Worm (Caenorhabditis elegans) whole organism, late embryonic: ENCODE measurements around the gene sta-2.
A peak's percentile ranks its signal among the peaks of the same experiment; 100 is the strongest.

Source experiments
- C38D4.7 ChIP-seq: fragments of 200-800 bp; sonication (Bioruptor generic); optimal IDR thresholded peaks from 2 replicates; lab custom pipeline; 2018; ENCODE audit warnings: mild to moderate bottlenecking, missing genetic modification characterization, moderate library complexity, missing compliant biosample characterization
- ama-1 ChIP-seq: fragments of 150-350 bp; optimal IDR thresholded peaks from 2 replicates; lab custom pipeline; 2014
- ceh-14 ChIP-seq: sonication (generic microtip); optimal IDR thresholded peaks from 2 replicates; lab custom pipeline; 2016; ENCODE audit warnings: missing genotype, missing genetic modification characterization, missing compliant biosample characterization
- ceh-18 ChIP-seq: sonication (generic microtip); optimal IDR thresholded peaks from 2 replicates; lab custom pipeline; 2016; ENCODE audit warnings: missing genetic modification characterization, missing compliant biosample characterization
- ceh-19 ChIP-seq: fragments of 200-800 bp; sonication (Bioruptor generic); optimal IDR thresholded peaks from 2 replicates; lab custom pipeline; 2018; ENCODE audit warnings: mild to moderate bottlenecking, missing genetic modification characterization, missing compliant biosample characterization
- ceh-24 ChIP-seq: sonication (generic microtip); optimal IDR thresholded peaks from 2 replicates; lab custom pipeline; 2016; ENCODE audit warnings: mild to moderate bottlenecking, missing genetic modification characterization, missing compliant biosample characterization
- ceh-31 ChIP-seq: sonication (generic microtip); optimal IDR thresholded peaks from 2 replicates; lab custom pipeline; 2016; ENCODE audit warnings: missing genetic modification characterization, missing compliant biosample characterization
- ceh-48 ChIP-seq: sonication (generic microtip); optimal IDR thresholded peaks from 2 replicates; lab custom pipeline; 2016; ENCODE audit warnings: missing genetic modification characterization, inconsistent platforms, missing compliant biosample characterization
- ceh-6 ChIP-seq: fragments of 200-800 bp; sonication (Bioruptor generic); optimal IDR thresholded peaks from 2 replicates; lab custom pipeline; 2018; ENCODE audit warnings: mild to moderate bottlenecking, missing genetic modification characterization, missing compliant biosample characterization
- elt-2 ChIP-seq: sonication (generic microtip); optimal IDR thresholded peaks from 2 replicates; lab custom pipeline; 2016; ENCODE audit warnings: missing genetic modification reagents, missing genetic modification characterization, missing compliant biosample characterization
- ets-4 ChIP-seq: sonication (generic microtip); optimal IDR thresholded peaks from 2 replicates; lab custom pipeline; 2016; ENCODE audit warnings: missing genetic modification characterization, missing compliant biosample characterization
- eyg-1 ChIP-seq: sonication (generic microtip); optimal IDR thresholded peaks from 2 replicates; lab custom pipeline; 2016; ENCODE audit warnings: missing genotype, missing genetic modification characterization, missing compliant biosample characterization
- fkh-10 ChIP-seq: fragments of 150-350 bp; optimal IDR thresholded peaks from 2 replicates; lab custom pipeline; 2014; ENCODE audit warnings: missing biosample characterization, missing genetic modification reagents, missing genetic modification characterization
- gmeb-2 ChIP-seq: sonication (generic microtip); optimal IDR thresholded peaks from 2 replicates; lab custom pipeline; 2016; ENCODE audit warnings: missing genetic modification characterization, inconsistent platforms, missing compliant biosample characterization
- hlh-30 ChIP-seq: sonication (generic microtip); optimal IDR thresholded peaks from 2 replicates; lab custom pipeline; 2017; ENCODE audit warnings: antibody characterized with exemption, missing genetic modification characterization, missing compliant biosample characterization; ENCODE audit not compliant: insufficient read depth
- hlh-6 ChIP-seq: sonication (generic microtip); optimal IDR thresholded peaks from 2 replicates; lab custom pipeline; 2016; ENCODE audit warnings: missing genotype, missing genetic modification characterization, missing compliant biosample characterization
- lin-11 ChIP-seq: fragments of 200-800 bp; sonication (Bioruptor generic); optimal IDR thresholded peaks from 2 replicates; lab custom pipeline; 2018; ENCODE audit warnings: mild to moderate bottlenecking, missing genetic modification characterization, missing compliant biosample characterization
- mec-3 ChIP-seq: sonication (generic microtip); optimal IDR thresholded peaks from 2 replicates; lab custom pipeline; 2016; ENCODE audit warnings: borderline replicate concordance, missing genetic modification characterization, missing compliant biosample characterization
- nfya-1 ChIP-seq: sonication (generic microtip); optimal IDR thresholded peaks from 2 replicates; lab custom pipeline; 2017; ENCODE audit warnings: missing genetic modification characterization, mild to moderate bottlenecking, missing compliant biosample characterization, antibody characterized with exemption, moderate library complexity
- nhr-11 ChIP-seq: fragments of 150-350 bp; optimal IDR thresholded peaks from 2 replicates; lab custom pipeline; 2014; ENCODE audit warnings: missing biosample characterization, missing genetic modification characterization
- nhr-232 ChIP-seq: sonication (generic microtip); optimal IDR thresholded peaks from 2 replicates; lab custom pipeline; 2016; ENCODE audit warnings: missing genetic modification characterization, missing compliant biosample characterization
- npax-4 ChIP-seq: sonication (generic microtip); optimal IDR thresholded peaks from 2 replicates; lab custom pipeline; 2016; ENCODE audit warnings: missing genetic modification characterization, missing compliant biosample characterization
- odd-2 ChIP-seq: sonication (generic microtip); optimal IDR thresholded peaks from 2 replicates; lab custom pipeline; 2017; ENCODE audit warnings: antibody characterized with exemption, mild to moderate bottlenecking, missing genetic modification characterization, missing compliant biosample characterization
- pat-9 ChIP-seq: fragments of 200-800 bp; sonication (Bioruptor generic); optimal IDR thresholded peaks from 2 replicates; lab custom pipeline; 2018; ENCODE audit warnings: mild to moderate bottlenecking, missing genetic modification characterization, moderate library complexity, missing compliant biosample characterization
- pax-1 ChIP-seq: fragments of 150-350 bp; optimal IDR thresholded peaks from 2 replicates; lab custom pipeline; 2014; ENCODE audit warnings: missing biosample characterization, missing genetic modification characterization
- pha-4 ChIP-seq: fragments of 150-350 bp; optimal IDR thresholded peaks from 2 replicates; lab custom pipeline; 2018; ENCODE audit warnings: missing biosample characterization, missing genetic modification reagents, missing genetic modification characterization
- pqm-1 ChIP-seq: sonication (generic microtip); optimal IDR thresholded peaks from 2 replicates; lab custom pipeline; 2016; ENCODE audit warnings: missing genetic modification characterization, missing compliant biosample characterization
- ref-2 ChIP-seq: sonication (generic microtip); optimal IDR thresholded peaks from 2 replicates; lab custom pipeline; 2016; ENCODE audit warnings: missing genetic modification characterization, missing compliant biosample characterization
- rnt-1 ChIP-seq: sonication (generic microtip); optimal IDR thresholded peaks from 2 replicates; lab custom pipeline; 2016; ENCODE audit warnings: missing genetic modification characterization, missing compliant biosample characterization
- sox-4 ChIP-seq: sonication (generic microtip); optimal IDR thresholded peaks from 2 replicates; lab custom pipeline; 2017; ENCODE audit warnings: mild to moderate bottlenecking, missing genetic modification characterization, inconsistent platforms, missing compliant biosample characterization
- tbx-2 ChIP-seq: sonication (generic microtip); optimal IDR thresholded peaks from 2 replicates; lab custom pipeline; 2016; ENCODE audit warnings: missing genetic modification characterization, missing compliant biosample characterization
- tbx-7 ChIP-seq: sonication (generic microtip); optimal IDR thresholded peaks from 2 replicates; lab custom pipeline; 2016; ENCODE audit warnings: missing genotype, missing genetic modification characterization, missing compliant biosample characterization
- unc-42 ChIP-seq: sonication (generic microtip); optimal IDR thresholded peaks from 2 replicates; lab custom pipeline; 2016; ENCODE audit warnings: missing genotype, missing genetic modification characterization, missing compliant biosample characterization
- unc-55 ChIP-seq: sonication (generic microtip); optimal IDR thresholded peaks from 2 replicates; lab custom pipeline; 2017; ENCODE audit warnings: missing biosample characterization, missing genetic modification reagents, missing genetic modification characterization
- zip-5 ChIP-seq: sonication (generic microtip); optimal IDR thresholded peaks from 2 replicates; lab custom pipeline; 2016; ENCODE audit warnings: missing genetic modification characterization, missing compliant biosample characterization

The sta-2 gene

ce11 chrV:9703549-9703948 is 37.5 kb upstream of the sta-2 start:
- TF ChIP-seq lin-11 (tag; lab: Kevin White, UChicago) (no peak), sox-4 (tag; lab: Kevin White, UChicago) (no peak), fkh-10 (GFP tag; lab: Kevin White, UChicago) (no peak), nhr-232 (tag; lab: Kevin White, UChicago) (no peak), ceh-6 (no peak)

- TF ChIP-seq ceh-18 (tag; lab: Kevin White, UChicago), result no peak
- TF ChIP-seq ceh-48 (tag; lab: Kevin White, UChicago), result peak; percentile 76
- TF ChIP-seq tbx-2, result no peak
- peak; percentile 43 for TF ChIP-seq nfya-1 (tag; lab: Kevin White, UChicago)
- no peak for TF ChIP-seq nhr-232 (tag; lab: Kevin White, UChicago)
- TF ChIP-seq pat-9 (tag; lab: Kevin White, UChicago), result no peak
- peak; percentile 36 for TF ChIP-seq unc-55
- TF ChIP-seq tbx-7 (tag; lab: Kevin White, UChicago), result no peak
- peak; percentile 65 for TF ChIP-seq ceh-31 (tag; lab: Kevin White, UChicago)
- TF ChIP-seq pax-1 (tag; lab: Kevin White, UChicago), result no peak
- TF ChIP-seq rnt-1 (tag; lab: Kevin White, UChicago), result no peak
- TF ChIP-seq ceh-19 (GFP tag; lab: Kevin White, UChicago), result peak; percentile 23
- TF ChIP-seq pha-4 (tag; lab: Kevin White, UChicago), result no peak
- no peak for TF ChIP-seq unc-42
- TF ChIP-seq nhr-11 (tag; lab: Kevin White, UChicago), result no peak
Observed at ce11 chrV:9704399-9704798, 36.6 kb upstream of the sta-2 start.

DNA sequence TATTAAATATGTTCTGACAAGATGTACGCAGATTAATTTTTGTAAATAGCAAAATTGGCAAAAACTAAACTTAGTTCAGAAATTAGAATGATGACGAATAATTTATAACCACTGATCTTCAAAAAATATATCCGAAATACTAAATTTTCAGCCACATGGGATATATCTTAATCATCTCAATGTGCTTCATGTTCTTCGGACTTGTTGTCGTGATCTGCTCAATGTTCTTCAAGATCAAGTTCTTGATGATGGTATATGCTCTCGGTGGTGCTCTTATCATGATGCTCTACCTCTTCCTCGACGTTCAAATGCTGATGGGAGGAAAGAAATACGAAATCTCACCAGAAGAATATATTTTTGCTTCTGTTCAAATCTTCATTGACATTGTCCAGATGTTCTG is 34.4 kb upstream of the sta-2 start:
- TF ChIP-seq nhr-11 (tag; lab: Kevin White, UChicago) (no peak), mec-3 (tag; lab: Kevin White, UChicago) (no peak), hlh-6 (tag; lab: Kevin White, UChicago) (no peak), C38D4.7 (GFP tag; lab: Kevin White, UChicago) (no peak)

DNA sequence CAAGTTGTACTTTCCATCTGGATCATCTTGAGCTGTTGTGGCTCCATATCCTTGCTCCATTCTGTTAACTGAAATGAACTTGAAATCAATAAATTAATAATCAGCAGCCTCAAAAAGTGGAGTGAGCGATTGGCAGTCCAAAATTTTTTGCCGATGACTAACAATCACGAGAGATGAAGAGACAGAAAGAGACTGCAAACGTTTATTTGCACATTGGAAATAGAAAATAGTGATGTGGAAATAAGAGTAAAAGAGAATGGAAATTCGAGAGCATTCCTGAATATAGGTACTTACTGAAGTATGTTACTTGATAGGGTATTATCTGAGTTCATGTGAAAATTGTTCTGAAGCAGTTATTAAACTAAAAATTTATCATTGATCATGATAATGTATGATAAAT is 31.3 kb upstream of the sta-2 start, which contains the start of gene tag-120:
TSS of gene tag-120 (minus strand) at position 68 of the 400 bp plus-strand sequence.
- TF ChIP-seq lin-11 (tag; lab: Kevin White, UChicago), result no peak
- no peak for TF ChIP-seq gmeb-2 (tag; lab: Kevin White, UChicago)
- TF ChIP-seq C38D4.7 (GFP tag; lab: Kevin White, UChicago), result no peak
- TF ChIP-seq odd-2 (tag; lab: Kevin White, UChicago), result no peak
- no peak for TF ChIP-seq ama-1
- no peak for TF ChIP-seq pax-1 (tag; lab: Kevin White, UChicago)
- TF ChIP-seq nhr-11 (tag; lab: Kevin White, UChicago), result no peak
- TF ChIP-seq ceh-24 (tag; lab: Kevin White, UChicago), result no peak
- no peak for TF ChIP-seq eyg-1 (tag; lab: Kevin White, UChicago)
- TF ChIP-seq zip-5 (tag; lab: Kevin White, UChicago), result no peak
- TF ChIP-seq pha-4 (tag; lab: Kevin White, UChicago), result no peak
- no peak for TF ChIP-seq pqm-1
- TF ChIP-seq hlh-30 (tag; lab: Kevin White, UChicago), result no peak
- no peak for TF ChIP-seq hlh-6 (tag; lab: Kevin White, UChicago)
- TF ChIP-seq pat-9 (tag; lab: Kevin White, UChicago), result no peak
- no peak for TF ChIP-seq ref-2 (tag; lab: Kevin White, UChicago)
- TF ChIP-seq ets-4 (tag; lab: Kevin White, UChicago), result no peak
- no peak for TF ChIP-seq nfya-1 (tag; lab: Kevin White, UChicago)
- no peak for TF ChIP-seq npax-4 (tag; lab: Kevin White, UChicago)

DNA sequence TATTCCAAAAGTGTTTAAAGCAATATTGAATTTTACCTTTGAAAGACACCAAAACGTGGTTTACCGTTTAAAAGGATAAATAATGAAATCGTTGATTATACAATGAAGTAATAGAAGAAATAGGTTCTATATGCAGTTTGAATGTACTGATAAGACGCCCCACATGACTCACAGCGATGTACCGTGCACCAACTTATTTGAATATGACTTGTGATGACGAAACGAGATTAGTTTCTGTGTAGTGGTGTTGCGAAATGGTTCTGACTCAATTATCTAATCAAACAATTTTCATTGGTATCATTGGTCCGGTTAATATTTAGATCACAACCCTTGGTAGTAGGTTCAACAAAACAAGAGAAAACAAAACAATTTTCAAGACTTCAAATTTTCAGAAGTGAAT is 29.8 kb upstream of the sta-2 start:
- TF ChIP-seq elt-2 (tag; lab: Kevin White, UChicago) (peak; percentile 81), ceh-14 (no peak), npax-4 (tag; lab: Kevin White, UChicago) (no peak)
